Worm (Caenorhabditis elegans): ENCODE results near the gene C25E10.10.

The C25E10.10 gene

ce11 chrV:9055644-9056043 lies 509 bp downstream of the C25E10.10 start:
- TF ChIP-seq pes-1 (GFP tag; IDR thresholded peaks at IDR 0.05) (no peak), hmg-4 (GFP tag; optimal IDR thresholded peaks at IDR 0.05) (no peak), tbx-37 (GFP tag; conservative IDR thresholded peaks at IDR 0.05) (no peak), hmbx-1 (tag; optimal IDR thresholded peaks at IDR 0.05) (no peak), sea-1 (GFP tag; conservative IDR thresholded peaks at IDR 0.05) (no peak), hnd-1 (tag; optimal IDR thresholded peaks at IDR 0.05) (no peak), tra-4 (tag; optimal IDR thresholded peaks at IDR 0.05) (no peak), flt-1 (GFP tag; IDR thresholded peaks at IDR 0.05) (no peak), scrt-1 (GFP tag; IDR thresholded peaks at IDR 0.05) (no peak), ceh-36 (tag; optimal IDR thresholded peaks at IDR 0.05) (no peak), B0310.2 (tag; optimal IDR thresholded peaks at IDR 0.05) (no peak), tbx-11 (GFP tag; IDR thresholded peaks at IDR 0.05) (no peak), ama-1 (optimal IDR thresholded peaks at IDR 0.05) (no peak), ets-7 (tag; optimal IDR thresholded peaks at IDR 0.05) (no peak)

DNA sequence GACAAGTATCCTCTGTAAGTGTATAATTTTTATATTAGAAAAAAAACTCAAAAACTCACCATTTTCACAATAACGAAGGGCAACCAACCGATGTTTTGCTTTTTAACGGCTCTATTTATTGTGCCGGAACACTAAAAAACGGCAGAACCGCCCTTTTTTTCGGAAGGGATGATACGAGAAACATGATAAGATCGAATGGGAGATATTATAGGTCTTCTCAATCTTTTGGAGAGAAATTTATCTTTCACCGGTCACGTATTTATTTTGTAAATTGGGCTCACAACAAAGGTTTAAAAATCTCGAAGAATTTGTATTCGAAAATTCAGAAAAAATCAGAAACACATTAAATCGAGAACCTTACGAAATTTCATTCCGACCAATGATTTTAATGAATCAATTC lies 1.4 kb downstream of the C25E10.10 start, which contains the start of gene swm-1:
swm-1 (minus strand) TSS at position 101 of the 400 bp plus-strand sequence.
- no peak for TF ChIP-seq ceh-13 (GFP tag; optimal IDR thresholded peaks at IDR 0.05)
- TF ChIP-seq sea-1 (GFP tag; conservative IDR thresholded peaks at IDR 0.05), result no peak
- no peak for TF ChIP-seq hnd-1 (tag; optimal IDR thresholded peaks at IDR 0.05)
- no peak for TF ChIP-seq aly-1 (tag; optimal IDR thresholded peaks at IDR 0.05)
- TF ChIP-seq B0310.2 (tag; optimal IDR thresholded peaks at IDR 0.05), result no peak

- TF ChIP-seq aly-1 (tag; optimal IDR thresholded peaks at IDR 0.05) (no peak), tra-4 (tag; optimal IDR thresholded peaks at IDR 0.05) (no peak), F13C5.2 (tag; optimal IDR thresholded peaks at IDR 0.05) (no peak), B0310.2 (tag; optimal IDR thresholded peaks at IDR 0.05) (no peak), sea-1 (GFP tag; conservative IDR thresholded peaks at IDR 0.05) (no peak)
Measured at ce11 chrV:9053969-9054368, 2.2 kb downstream of the C25E10.10 start, which contains the start of gene C25E10.8. TSS of gene C25E10.8 (minus strand) at chrV:9054069.

DNA sequence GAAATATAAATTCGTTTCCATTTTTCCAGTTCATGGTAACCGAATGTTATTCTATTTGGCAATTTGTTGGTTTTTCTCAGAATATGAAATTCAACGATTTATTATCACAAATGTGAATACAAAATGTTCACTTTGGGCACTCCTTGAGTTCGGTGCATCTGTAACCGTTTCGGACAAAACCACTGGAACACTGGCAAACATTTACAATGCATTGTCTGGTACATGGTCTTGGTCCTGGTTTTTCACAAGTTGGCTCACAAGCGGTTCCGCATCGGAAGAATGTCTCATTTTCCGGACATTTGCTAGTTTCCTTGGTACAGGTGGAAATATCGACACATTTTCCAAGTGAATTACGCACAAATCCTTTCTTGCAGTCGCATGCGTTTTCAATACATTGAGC lies 2.9 kb downstream of the C25E10.10 start:
- no peak for TF ChIP-seq ceh-13 (GFP tag; optimal IDR thresholded peaks at IDR 0.05)
- no peak for TF ChIP-seq flt-1 (GFP tag; IDR thresholded peaks at IDR 0.05)

- no peak for TF ChIP-seq F13C5.2 (tag; optimal IDR thresholded peaks at IDR 0.05)
- no peak for TF ChIP-seq scrt-1 (GFP tag; IDR thresholded peaks at IDR 0.05)
Measured at ce11 chrV:9051100-9051499, 5.1 kb downstream of the C25E10.10 start, which contains the start of gene C25E10.7. TSS of gene C25E10.7 (minus strand) at chrV:9051200.

ce11 chrV:9049271-9049670 lies 6.9 kb downstream of the C25E10.10 start:
- no peak for TF ChIP-seq aly-1 (tag; optimal IDR thresholded peaks at IDR 0.05)
- TF ChIP-seq tbx-37 (GFP tag; conservative IDR thresholded peaks at IDR 0.05), result no peak

ce11 chrV:9047555-9048049 lies 8.6 kb downstream of the C25E10.10 start, which contains the start of gene C25E10.17:
TSS of gene C25E10.17 (minus strand) at chrV:9047605.
- TF ChIP-seq hnd-1 (tag; optimal IDR thresholded peaks at IDR 0.05), result no peak
- TF ChIP-seq F13C5.2 (tag; optimal IDR thresholded peaks at IDR 0.05), result no peak
- TF ChIP-seq hmg-4 (GFP tag; optimal IDR thresholded peaks at IDR 0.05), result no peak
- no peak for TF ChIP-seq sea-1 (GFP tag; conservative IDR thresholded peaks at IDR 0.05)
- TF ChIP-seq scrt-1 (GFP tag; IDR thresholded peaks at IDR 0.05), result no peak
- TF ChIP-seq B0310.2 (tag; optimal IDR thresholded peaks at IDR 0.05), result no peak
- TF ChIP-seq tra-4 (tag; optimal IDR thresholded peaks at IDR 0.05), result no peak
- no peak for TF ChIP-seq tbx-11 (GFP tag; IDR thresholded peaks at IDR 0.05)
- TF ChIP-seq ceh-13 (GFP tag; optimal IDR thresholded peaks at IDR 0.05), result no peak
- no peak for TF ChIP-seq hmbx-1 (tag; optimal IDR thresholded peaks at IDR 0.05)
- TF ChIP-seq tbx-37 (GFP tag; conservative IDR thresholded peaks at IDR 0.05), result no peak
- TF ChIP-seq ama-1 (optimal IDR thresholded peaks at IDR 0.05), result no peak
- TF ChIP-seq pes-1 (GFP tag; IDR thresholded peaks at IDR 0.05), result no peak
- TF ChIP-seq ceh-36 (tag; optimal IDR thresholded peaks at IDR 0.05), result no peak
- TF ChIP-seq flt-1 (GFP tag; IDR thresholded peaks at IDR 0.05), result no peak
- TF ChIP-seq ets-7 (tag; optimal IDR thresholded peaks at IDR 0.05), result no peak
- TF ChIP-seq aly-1 (tag; optimal IDR thresholded peaks at IDR 0.05), result no peak

- TF ChIP-seq ets-7 (tag; optimal IDR thresholded peaks at IDR 0.05) (no peak), pes-1 (GFP tag; IDR thresholded peaks at IDR 0.05) (no peak), tra-4 (tag; optimal IDR thresholded peaks at IDR 0.05) (no peak), B0310.2 (tag; optimal IDR thresholded peaks at IDR 0.05) (no peak), tbx-37 (GFP tag; conservative IDR thresholded peaks at IDR 0.05) (no peak), scrt-1 (GFP tag; IDR thresholded peaks at IDR 0.05) (no peak), hnd-1 (tag; optimal IDR thresholded peaks at IDR 0.05) (no peak), ceh-36 (tag; optimal IDR thresholded peaks at IDR 0.05) (no peak), aly-1 (tag; optimal IDR thresholded peaks at IDR 0.05) (no peak), ama-1 (optimal IDR thresholded peaks at IDR 0.05) (no peak), ceh-13 (GFP tag; optimal IDR thresholded peaks at IDR 0.05) (no peak), tbx-11 (GFP tag; IDR thresholded peaks at IDR 0.05) (no peak), F13C5.2 (tag; optimal IDR thresholded peaks at IDR 0.05) (no peak), flt-1 (GFP tag; IDR thresholded peaks at IDR 0.05) (no peak), hmg-4 (GFP tag; optimal IDR thresholded peaks at IDR 0.05) (no peak), hmbx-1 (tag; optimal IDR thresholded peaks at IDR 0.05) (no peak), sea-1 (GFP tag; conservative IDR thresholded peaks at IDR 0.05) (no peak)
Measured at ce11 chrV:9044871-9045270, 11.3 kb downstream of the C25E10.10 start, which contains the start of gene nhr-30. TSS of gene nhr-30 (plus strand) at chrV:9045171.

ce11 chrV:9041030-9041429 lies 15.1 kb downstream of the C25E10.10 start, which contains the start of gene cyp-33B1:
TSS of gene cyp-33B1 (plus strand) at chrV:9041330.
- TF ChIP-seq ama-1 (optimal IDR thresholded peaks at IDR 0.05), result no peak
- no peak for TF ChIP-seq hnd-1 (tag; optimal IDR thresholded peaks at IDR 0.05)
- no peak for TF ChIP-seq ceh-36 (tag; optimal IDR thresholded peaks at IDR 0.05)
- TF ChIP-seq hmg-4 (GFP tag; optimal IDR thresholded peaks at IDR 0.05), result no peak
- no peak for TF ChIP-seq tbx-11 (GFP tag; IDR thresholded peaks at IDR 0.05)
- no peak for TF ChIP-seq ets-7 (tag; optimal IDR thresholded peaks at IDR 0.05)
- TF ChIP-seq aly-1 (tag; optimal IDR thresholded peaks at IDR 0.05), result no peak
- TF ChIP-seq tbx-37 (GFP tag; conservative IDR thresholded peaks at IDR 0.05), result no peak
